Fruit fly (Drosophila melanogaster) whole organism, embryonic: ENCODE results near the gene kay.

Experiments
- Atf3 ChIP-seq: fragments of 200-800 bp; sonication (Bioruptor generic); optimal IDR thresholded peaks from 3 replicates; lab custom pipeline; 2016; ENCODE audit warnings: missing biosample characterization, missing genetic modification characterization
- Blimp-1 ChIP-seq: fragments of 200-800 bp; sonication (Bioruptor generic); optimal IDR thresholded peaks from 3 replicates; lab custom pipeline; 2018; ENCODE audit warnings: missing biosample characterization, missing genetic modification characterization, mild to moderate bottlenecking, moderate library complexity, missing genetic modification reagents
- CG10321 ChIP-seq: fragments of 200-800 bp; sonication (Bioruptor generic); IDR thresholded peaks from 2 replicates; pipeline ENCODE4 v1.3.6; 2022; ENCODE audit warnings: missing biosample characterization, missing genetic modification characterization
- CG10543 ChIP-seq: fragments of 200-800 bp; sonication (Bioruptor generic); optimal IDR thresholded peaks from 3 replicates; lab custom pipeline; 2017; ENCODE audit warnings: missing biosample characterization, mild to moderate bottlenecking, missing genetic modification characterization, moderate library complexity
- CG10565 ChIP-seq: fragments of 200-800 bp; sonication (Bioruptor generic); optimal IDR thresholded peaks from 3 replicates; lab custom pipeline; 2016; ENCODE audit warnings: missing biosample characterization, mild to moderate bottlenecking, missing genetic modification characterization
- CG12071 ChIP-seq: fragments of 200-800 bp; sonication (Bioruptor generic); optimal IDR thresholded peaks from 3 replicates; lab custom pipeline; 2018; ENCODE audit warnings: missing biosample characterization, mild to moderate bottlenecking, missing genetic modification characterization
- CG12219 ChIP-seq: fragments of 200-800 bp; sonication (Bioruptor generic); optimal IDR thresholded peaks from 3 replicates; lab custom pipeline; 2018; ENCODE audit warnings: missing biosample characterization, mild to moderate bottlenecking, missing genetic modification characterization
- CG1233 ChIP-seq: fragments of 200-800 bp; sonication (Bioruptor generic); optimal IDR thresholded peaks from 4 replicates; lab custom pipeline; 2018; ENCODE audit warnings: missing biosample characterization, mild to moderate bottlenecking, missing genetic modification characterization
- CG12769 ChIP-seq: fragments of 200-800 bp; sonication (Bioruptor generic); optimal IDR thresholded peaks from 2 replicates; lab custom pipeline; 2019; ENCODE audit warnings: missing biosample characterization, mild to moderate bottlenecking, missing genetic modification characterization, moderate library complexity
- CG14710 ChIP-seq: fragments of 200-800 bp; sonication (Bioruptor generic); optimal IDR thresholded peaks from 3 replicates; lab custom pipeline; 2019; ENCODE audit warnings: missing biosample characterization, mild to moderate bottlenecking, missing genetic modification characterization, moderate library complexity
- CG30403 ChIP-seq: fragments of 200-800 bp; sonication (Bioruptor generic); optimal IDR thresholded peaks from 3 replicates; lab custom pipeline; 2016; ENCODE audit warnings: missing biosample characterization, missing genetic modification characterization
- CG32532 ChIP-seq: fragments of 200-800 bp; sonication (Bioruptor generic); IDR thresholded peaks from 2 replicates; pipeline ENCODE4 v1.3.6; 2022; ENCODE audit warnings: missing biosample characterization, missing genetic modification characterization
- CG4854 ChIP-seq: fragments of 200-800 bp; sonication (Bioruptor generic); optimal IDR thresholded peaks from 2 replicates; lab custom pipeline; 2016; ENCODE audit warnings: missing biosample characterization, missing genetic modification characterization, inconsistent platforms
- CG6791 ChIP-seq: fragments of 200-800 bp; sonication (Bioruptor generic); IDR thresholded peaks from 3 replicates; pipeline ENCODE4 v1.3.6; 2022; ENCODE audit warnings: missing biosample characterization, missing genetic modification characterization; ENCODE audit not compliant: partially characterized antibody
- CG7271 ChIP-seq: fragments of 200-800 bp; sonication (Bioruptor generic); optimal IDR thresholded peaks from 2 replicates; lab custom pipeline; 2018; ENCODE audit warnings: missing biosample characterization, mild to moderate bottlenecking, missing genetic modification characterization, moderate library complexity
- CG8765 ChIP-seq: fragments of 200-800 bp; sonication (Bioruptor generic); IDR thresholded peaks from 2 replicates; pipeline ENCODE4 v1.3.6; 2022; ENCODE audit warnings: missing biosample characterization, missing genetic modification characterization
- CrebB ChIP-seq: fragments of 200-800 bp; sonication (Bioruptor generic); optimal IDR thresholded peaks from 3 replicates; lab custom pipeline; 2018; ENCODE audit warnings: missing biosample characterization, mild to moderate bottlenecking, missing genetic modification characterization
- Dbx ChIP-seq: fragments of 200-800 bp; sonication (Bioruptor generic); IDR thresholded peaks from 3 replicates; pipeline ENCODE4 v1.3.6; 2022; ENCODE audit warnings: missing biosample characterization, missing genetic modification characterization
- Dip2 ChIP-seq: fragments of 200-800 bp; sonication (Bioruptor generic); IDR thresholded peaks from 2 replicates; pipeline ENCODE4 v1.3.6; 2022; ENCODE audit warnings: missing biosample characterization, missing genetic modification characterization
- Gug ChIP-seq: fragments of 200-800 bp; sonication (Bioruptor generic); IDR thresholded peaks from 4 replicates; pipeline ENCODE4 v1.3.6; 2022; ENCODE audit warnings: missing biosample characterization, missing genetic modification characterization
- HLH4C ChIP-seq: fragments of 200-800 bp; sonication (Bioruptor generic); IDR thresholded peaks from 3 replicates; pipeline ENCODE4 v1.3.6; 2022; ENCODE audit warnings: missing biosample characterization, missing genetic modification characterization; ENCODE audit not compliant: partially characterized antibody
- HmgZ ChIP-seq: fragments of 200-800 bp; sonication (Bioruptor generic); optimal IDR thresholded peaks from 2 replicates; lab custom pipeline; 2018; ENCODE audit warnings: missing biosample characterization, mild to moderate bottlenecking, missing genetic modification characterization
- Hsf ChIP-seq: fragments of 200-800 bp; sonication (Bioruptor generic); optimal IDR thresholded peaks from 3 replicates; lab custom pipeline; 2016; ENCODE audit warnings: missing biosample characterization, missing genetic modification characterization
- Kr ChIP-seq: fragments of 200-800 bp; sonication (Bioruptor generic); optimal IDR thresholded peaks from 2 replicates; lab custom pipeline; 2017; ENCODE audit warnings: missing biosample characterization, mild to moderate bottlenecking, missing genetic modification characterization
- MBD-R2 ChIP-seq: fragments of 200-800 bp; sonication (Bioruptor generic); IDR thresholded peaks from 2 replicates; pipeline ENCODE4 v1.3.6; 2022; ENCODE audit warnings: missing biosample characterization, missing genetic modification characterization
- MTF-1 ChIP-seq: fragments of 200-800 bp; sonication (Bioruptor generic); optimal IDR thresholded peaks from 2 replicates; lab custom pipeline; 2018; ENCODE audit warnings: missing biosample characterization, mild to moderate bottlenecking, missing genetic modification characterization, borderline replicate concordance
- Oaz ChIP-seq: fragments of 200-800 bp; sonication (Bioruptor generic); IDR thresholded peaks from 2 replicates; pipeline ENCODE4 v1.3.6; 2022; ENCODE audit warnings: missing biosample characterization, missing genetic modification characterization
- TFAM ChIP-seq: fragments of 200-800 bp; sonication (Bioruptor generic); optimal IDR thresholded peaks from 2 replicates; lab custom pipeline; 2017; ENCODE audit warnings: missing biosample characterization, missing genetic modification characterization, inconsistent platforms
- ac ChIP-seq: fragments of 200-800 bp; sonication (Bioruptor generic); optimal IDR thresholded peaks from 3 replicates; lab custom pipeline; 2017; ENCODE audit warnings: missing biosample characterization, mild to moderate bottlenecking, missing genetic modification characterization
- bigmax ChIP-seq: fragments of 200-800 bp; sonication (Bioruptor generic); optimal IDR thresholded peaks from 2 replicates; lab custom pipeline; 2018; ENCODE audit warnings: missing biosample characterization, mild to moderate bottlenecking, missing genetic modification characterization
- caup ChIP-seq: fragments of 200-800 bp; sonication (Bioruptor generic); optimal IDR thresholded peaks from 3 replicates; lab custom pipeline; 2017; ENCODE audit warnings: missing biosample characterization, mild to moderate bottlenecking, missing genetic modification characterization, moderate library complexity; ENCODE audit not compliant: severe bottlenecking
- fd102C ChIP-seq: fragments of 200-800 bp; sonication (Bioruptor generic); optimal IDR thresholded peaks from 2 replicates; lab custom pipeline; 2018; ENCODE audit warnings: missing biosample characterization, mild to moderate bottlenecking, missing genetic modification characterization, moderate library complexity
- gcm ChIP-seq: fragments of 200-800 bp; sonication (Bioruptor generic); optimal IDR thresholded peaks from 2 replicates; lab custom pipeline; 2019; ENCODE audit warnings: missing biosample characterization, mild to moderate bottlenecking, missing genetic modification characterization, moderate library complexity
- hkb ChIP-seq, 2 experiments: fragments of 200-800 bp in 1 of 2; fragments of >200 bp in 1 of 2; sonication (Bioruptor generic) in 1 of 2; IDR thresholded peaks in 1 of 2; optimal IDR thresholded peaks in 1 of 2; 2 replicates each; pipeline versions ENCODE4 v1.3.6 to Lab custom; 2017 to 2022; ENCODE audit warnings: missing biosample characterization in 1 of 2, missing genetic modification characterization in 1 of 2
- jumu ChIP-seq: fragments of 200-800 bp; sonication (Bioruptor generic); optimal IDR thresholded peaks from 3 replicates; lab custom pipeline; 2016; ENCODE audit warnings: missing biosample characterization, missing genetic modification characterization
- kah ChIP-seq: fragments of 200-800 bp; sonication (Bioruptor generic); optimal IDR thresholded peaks from 2 replicates; lab custom pipeline; 2018; ENCODE audit warnings: missing biosample characterization, mild to moderate bottlenecking, missing genetic modification characterization
- lab ChIP-seq: fragments of 200-800 bp; sonication (Bioruptor generic); optimal IDR thresholded peaks from 3 replicates; lab custom pipeline; 2017; ENCODE audit warnings: missing biosample characterization, missing genetic modification characterization, mild to moderate bottlenecking, moderate library complexity, missing genetic modification reagents
- maf-S ChIP-seq: fragments of 200-800 bp; sonication (Bioruptor generic); optimal IDR thresholded peaks from 2 replicates; lab custom pipeline; 2016; ENCODE audit warnings: missing biosample characterization, missing genetic modification characterization
- nmo ChIP-seq: fragments of 200-800 bp; sonication (Bioruptor generic); optimal IDR thresholded peaks from 2 replicates; lab custom pipeline; 2018; ENCODE audit warnings: missing biosample characterization, mild to moderate bottlenecking, missing genetic modification characterization, moderate library complexity
- nom ChIP-seq: fragments of 200-800 bp; sonication (Bioruptor generic); optimal IDR thresholded peaks from 2 replicates; lab custom pipeline; 2017; ENCODE audit warnings: missing biosample characterization, missing genetic modification characterization, mild to moderate bottlenecking, moderate library complexity, missing genetic modification reagents
- p53 ChIP-seq: fragments of 200-800 bp; sonication (Bioruptor generic); optimal IDR thresholded peaks from 2 replicates; lab custom pipeline; 2016; ENCODE audit warnings: missing biosample characterization, missing genetic modification characterization
- sens ChIP-seq: fragments of 200-800 bp; sonication (Bioruptor generic); peaks from one replicate; lab custom pipeline; 2016; ENCODE audit warnings: missing biosample characterization, missing genetic modification characterization
- seq ChIP-seq: fragments of 200-800 bp; sonication (Bioruptor generic); IDR thresholded peaks from 2 replicates; pipeline ENCODE4 v1.3.6; 2022; ENCODE audit warnings: missing biosample characterization, missing genetic modification characterization
- sna ChIP-seq: fragments of 200-800 bp; sonication (Bioruptor generic); IDR thresholded peaks from 2 replicates; pipeline ENCODE4 v1.3.6; 2022; ENCODE audit warnings: missing biosample characterization, missing genetic modification characterization; ENCODE audit not compliant: partially characterized antibody
- so ChIP-seq: fragments of 200-800 bp; sonication (Bioruptor generic); IDR thresholded peaks from 3 replicates; pipeline ENCODE4 v1.3.6; 2022; ENCODE audit warnings: missing biosample characterization, missing genetic modification characterization
- sr ChIP-seq: fragments of 200-800 bp; sonication (Bioruptor generic); IDR thresholded peaks from 3 replicates; pipeline ENCODE4 v1.3.6; 2022; ENCODE audit warnings: missing biosample characterization, missing genetic modification characterization
- sug ChIP-seq: fragments of 200-800 bp; optimal IDR thresholded peaks from 2 replicates; lab custom pipeline; 2019; ENCODE audit warnings: missing biosample characterization, mild to moderate bottlenecking, missing genetic modification characterization, moderate library complexity
- tgo ChIP-seq: fragments of 200-800 bp; sonication (Bioruptor generic); IDR thresholded peaks from 3 replicates; pipeline ENCODE4 v1.3.6; 2022; ENCODE audit warnings: missing biosample characterization, missing genetic modification characterization
- vvl ChIP-seq: fragments of 200-800 bp; sonication (Bioruptor generic); IDR thresholded peaks from 2 replicates; pipeline ENCODE4 v1.3.6; 2022; ENCODE audit warnings: missing biosample characterization, missing genetic modification characterization
- zfh1 ChIP-seq: fragments of 200-800 bp; sonication (Bioruptor generic); IDR thresholded peaks from 3 replicates; pipeline ENCODE4 v1.3.6; 2022; ENCODE audit warnings: missing biosample characterization, missing genetic modification characterization

Gene kay

DNA sequence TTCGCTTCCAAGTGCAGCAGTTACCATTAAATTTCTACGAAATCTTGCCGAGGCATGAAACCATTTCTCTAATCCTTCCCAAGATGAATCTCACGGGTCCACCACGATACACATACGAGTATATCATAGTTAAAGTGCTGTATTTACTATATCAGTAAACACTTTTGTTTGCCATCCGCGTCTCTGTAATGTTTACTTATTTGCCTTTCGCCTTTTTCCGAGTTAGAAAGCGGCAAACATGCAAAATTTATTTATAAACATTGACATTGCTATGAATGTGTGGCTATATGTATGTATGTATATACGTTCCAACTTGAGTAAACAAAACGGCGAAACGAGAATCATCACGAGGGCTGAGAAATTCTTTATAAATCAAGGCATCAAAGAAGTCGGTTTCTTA lies 65.1 kb downstream of the kay start:
- TF ChIP-seq CG12219 (GFP tag; lab: Kevin White, UChicago) (no peak), fd102C (GFP tag; lab: Kevin White, UChicago) (peak; percentile 94), zfh1 (GFP tag; lab: Robert Waterston, UW) (peak; percentile 51; the same call in 2 of the 3 replicates), vvl (GFP tag; lab: Robert Waterston, UW) (no peak), seq (GFP tag; lab: Robert Waterston, UW) (no peak), p53 (GFP tag; lab: Kevin White, UChicago) (no peak), CG10565 (no peak), MTF-1 (GFP tag; lab: Kevin White, UChicago) (peak; percentile 85), jumu (GFP tag; lab: Kevin White, UChicago) (no peak), ac (peak; percentile 56), CG30403 (GFP tag; lab: Kevin White, UChicago) (no peak), MBD-R2 (GFP tag; lab: Robert Waterston, UW) (no peak), CG10543 (GFP tag; lab: Kevin White, UChicago) (peak; percentile 18), gcm (GFP tag; lab: Kevin White, UChicago) (peak; percentile 13), CG32532 (no peak), sr (no peak), Gug (GFP tag; lab: Robert Waterston, UW) (no peak), CG14710 (tag; lab: Kevin White, UChicago) (peak; percentile 82), Kr (GFP tag; lab: Kevin White, UChicago) (peak; percentile 88), maf-S (GFP tag; lab: Kevin White, UChicago) (no peak), CG7271 (tag; lab: Kevin White, UChicago) (peak; percentile 85), Dbx (GFP tag; lab: Robert Waterston, UW) (no peak), HmgZ (tag; lab: Kevin White, UChicago) (no peak), nmo (GFP tag; lab: Kevin White, UChicago) (no peak), CG8765 (no peak), CG1233 (GFP tag; lab: Kevin White, UChicago) (peak; percentile 84), CG6791 (GFP tag; lab: Robert Waterston, UW) (no peak), CG10321 (GFP tag; lab: Robert Waterston, UW) (no peak), HLH4C (GFP tag; lab: Robert Waterston, UW) (no peak), Blimp-1 (GFP tag; lab: Kevin White, UChicago) (peak; percentile 71), so (GFP tag; lab: Robert Waterston, UW) (peak; percentile 21; the same call in 1 of the 3 replicates), Atf3 (GFP tag; lab: Kevin White, UChicago) (no peak), sug (tag; lab: Kevin White, UChicago) (no peak), hkb (optimal IDR thresholded peaks at IDR 0.05; lab: Kevin White, UChicago) (no peak), hkb (GFP tag; IDR thresholded peaks at IDR 0.05; lab: Robert Waterston, UW) (0 out of 2 replicates have a peak, but pooled peaks have one; percentile 16), CrebB (tag; lab: Kevin White, UChicago) (no peak), bigmax (peak; percentile 31), caup (no peak), nom (GFP tag; lab: Kevin White, UChicago) (no peak), sens (GFP tag; lab: Kevin White, UChicago) (peak; percentile 84), lab (GFP tag; lab: Kevin White, UChicago) (peak; percentile 62), TFAM (GFP tag; lab: Kevin White, UChicago) (peak; percentile 50), CG4854 (no peak), Hsf (GFP tag; lab: Kevin White, UChicago) (no peak), kah (GFP tag; lab: Kevin White, UChicago) (peak; percentile 21), Oaz (GFP tag; lab: Robert Waterston, UW) (no peak), CG12071 (GFP tag; lab: Kevin White, UChicago) (peak; percentile 62), sna (GFP tag; lab: Robert Waterston, UW) (no peak), tgo (GFP tag; lab: Robert Waterston, UW) (no peak), CG12769 (tag; lab: Kevin White, UChicago) (no peak), Dip2 (no peak)
